Worm (Caenorhabditis elegans): ENCODE results near the gene F35C5.3.

Gene F35C5.3

ce11 chrII:12935259-12935658, 46.7 kb downstream of the F35C5.3 start, which contains the start of gene lips-9:
Gene lips-9 (minus strand): TSS chrII:12935359.
- TF ChIP-seq fkh-2 (tag; optimal IDR thresholded peaks at IDR 0.05) = no peak
- TF ChIP-seq unc-39 (tag; optimal IDR thresholded peaks at IDR 0.05) = no peak
- no peak for TF ChIP-seq nhr-23 (tag; optimal IDR thresholded peaks at IDR 0.05)
- no peak for TF ChIP-seq ztf-4 (tag; optimal IDR thresholded peaks at IDR 0.05)
- no peak for TF ChIP-seq nhr-11 (tag; optimal IDR thresholded peaks at IDR 0.05)
- TF ChIP-seq nhr-25 (tag; optimal IDR thresholded peaks at IDR 0.05) = no peak
- no peak for TF ChIP-seq zag-1 (tag; optimal IDR thresholded peaks at IDR 0.05)
- no peak for TF ChIP-seq ztf-11 (tag; optimal IDR thresholded peaks at IDR 0.05)
- TF ChIP-seq nhr-43 (tag; optimal IDR thresholded peaks at IDR 0.05; ENCODE audit: poor library complexity, severe bottlenecking) = no peak
- TF ChIP-seq tbx-2 (tag; optimal IDR thresholded peaks at IDR 0.05) = no peak
- no peak for TF ChIP-seq ama-1 (optimal IDR thresholded peaks at IDR 0.05)
- no peak for TF ChIP-seq ZK546.5 (tag; optimal IDR thresholded peaks at IDR 0.05)
- no peak for TF ChIP-seq egl-27 (tag; optimal IDR thresholded peaks at IDR 0.05)
- no peak for TF ChIP-seq ceh-9 (tag; optimal IDR thresholded peaks at IDR 0.05)
- TF ChIP-seq aly-2 (tag; optimal IDR thresholded peaks at IDR 0.05) = no peak
- no peak for TF ChIP-seq elt-3 (tag; optimal IDR thresholded peaks at IDR 0.05)
- no peak for TF ChIP-seq elt-1 (tag; optimal IDR thresholded peaks at IDR 0.05)

ce11 chrII:12939161-12939560, 50.6 kb downstream of the F35C5.3 start:
- TF ChIP-seq nhr-76 (tag; optimal IDR thresholded peaks at IDR 0.05) = no peak
- TF ChIP-seq nhr-25 (tag; optimal IDR thresholded peaks at IDR 0.05) = peak; percentile 24
- TF ChIP-seq nhr-23 (tag; optimal IDR thresholded peaks at IDR 0.05) = peak; percentile 32
- peak in 1 of 3 experiments; percentile 25 for TF ChIP-seq elt-3 (tag; optimal IDR thresholded peaks at IDR 0.05)
- no peak for TF ChIP-seq jun-1 (tag; optimal IDR thresholded peaks at IDR 0.05)

DNA sequence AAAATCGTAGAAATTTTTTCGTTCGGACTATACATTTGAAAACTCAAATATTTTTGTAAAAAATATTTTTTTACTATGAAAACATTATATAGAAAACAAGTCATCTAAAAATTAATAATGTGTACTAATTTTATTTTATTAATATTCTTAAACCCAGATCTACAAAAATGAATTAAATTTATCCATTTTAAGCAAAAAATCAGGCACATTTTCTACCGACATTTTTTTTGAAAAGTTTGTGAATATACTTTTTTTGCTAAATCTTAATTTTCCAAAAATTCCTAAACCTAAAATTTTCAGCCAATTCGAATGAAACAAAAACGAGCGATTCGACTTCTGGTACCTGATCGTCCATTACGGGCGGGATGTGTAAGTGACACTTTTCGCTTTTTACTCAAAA, 51.2 kb downstream of the F35C5.3 start, which contains the start of gene arrd-10:
Gene arrd-10, plus strand, starts transcription at position 301 of the 400 bp plus-strand sequence.
- TF ChIP-seq sea-2 (GFP tag; optimal IDR thresholded peaks at IDR 0.05) (no peak), zag-1 (tag; optimal IDR thresholded peaks at IDR 0.05) (no peak), egl-27 (tag; optimal IDR thresholded peaks at IDR 0.05) (no peak), hmg-11 (tag; optimal IDR thresholded peaks at IDR 0.05) (no peak), nhr-76 (tag; optimal IDR thresholded peaks at IDR 0.05) (no peak), lsy-12 (tag; optimal IDR thresholded peaks at IDR 0.05) (no peak), elt-2 (tag; optimal IDR thresholded peaks at IDR 0.05) (no peak), ceh-28 (tag; optimal IDR thresholded peaks at IDR 0.05) (no peak), ceh-9 (tag; optimal IDR thresholded peaks at IDR 0.05) (no peak), egl-5 (tag; optimal IDR thresholded peaks at IDR 0.05) (no peak), ztf-4 (tag; optimal IDR thresholded peaks at IDR 0.05) (no peak), elt-1 (tag; optimal IDR thresholded peaks at IDR 0.05) (no peak), fkh-10 (GFP tag; optimal IDR thresholded peaks at IDR 0.05) (no peak), ama-1 (optimal IDR thresholded peaks at IDR 0.05) (no peak), mml-1 (tag; optimal IDR thresholded peaks at IDR 0.05) (no peak), nfya-1 (tag; optimal IDR thresholded peaks at IDR 0.05; ENCODE audit: insufficient read depth) (no peak), R02D3.7 (tag; optimal IDR thresholded peaks at IDR 0.05) (no peak), nhr-43 (tag; optimal IDR thresholded peaks at IDR 0.05; ENCODE audit: poor library complexity, severe bottlenecking) (no peak), pqm-1 (tag; optimal IDR thresholded peaks at IDR 0.05) (no peak)
